Worm (Caenorhabditis elegans) whole organism, L2 larva: ENCODE results near the gene wht-6.

ENCODE experiments used
- C34F6.9 ChIP-seq: fragments of 150-350 bp; optimal IDR thresholded peaks from 2 replicates; lab custom pipeline; 2014; ENCODE audit warnings: missing biosample characterization, missing genetic modification characterization
- F13H6.1 ChIP-seq: sonication (generic microtip); optimal IDR thresholded peaks from 2 replicates; lab custom pipeline; 2016; ENCODE audit warnings: missing genetic modification characterization, missing compliant biosample characterization
- R02D3.7 ChIP-seq: fragments of 150-350 bp; optimal IDR thresholded peaks from 2 replicates; lab custom pipeline; 2014; ENCODE audit warnings: missing biosample characterization, missing genetic modification characterization
- Y55F3AM.14 ChIP-seq: fragments of 200-800 bp; sonication (Bioruptor generic); optimal IDR thresholded peaks from 2 replicates; lab custom pipeline; 2018; ENCODE audit warnings: mild to moderate bottlenecking, missing genetic modification characterization, missing compliant biosample characterization
- ZK546.5 ChIP-seq: sonication (generic microtip); optimal IDR thresholded peaks from 2 replicates; lab custom pipeline; 2017; ENCODE audit warnings: missing biosample characterization, missing genetic modification characterization
- alr-1 ChIP-seq: fragments of 150-350 bp; optimal IDR thresholded peaks from 2 replicates; lab custom pipeline; 2014; ENCODE audit warnings: missing biosample characterization, missing genetic modification characterization
- aly-2 ChIP-seq: fragments of 150-350 bp; optimal IDR thresholded peaks from 2 replicates; lab custom pipeline; 2014; ENCODE audit warnings: missing biosample characterization, missing genetic modification characterization
- ama-1 ChIP-seq: fragments of 150-350 bp; optimal IDR thresholded peaks from 2 replicates; lab custom pipeline; 2018; ENCODE audit warnings: inconsistent platforms
- blmp-1 ChIP-seq: sonication (generic microtip); optimal IDR thresholded peaks from 2 replicates; lab custom pipeline; 2017; ENCODE audit warnings: missing genetic modification characterization, mild to moderate bottlenecking, missing compliant biosample characterization, antibody characterized with exemption, moderate library complexity; ENCODE audit not compliant: insufficient read depth
- ceh-16 ChIP-seq: fragments of 150-350 bp; optimal IDR thresholded peaks from 2 replicates; lab custom pipeline; 2014; ENCODE audit warnings: missing biosample characterization, missing genetic modification characterization
- ceh-82 ChIP-seq: fragments of 150-350 bp; optimal IDR thresholded peaks from 2 replicates; lab custom pipeline; 2014; ENCODE audit warnings: missing biosample characterization, missing genetic modification characterization
- crh-2 ChIP-seq: sonication (generic microtip); optimal IDR thresholded peaks from 2 replicates; lab custom pipeline; 2017; ENCODE audit warnings: missing biosample characterization, missing genetic modification characterization
- dmd-4 ChIP-seq: sonication (generic microtip); optimal IDR thresholded peaks from 2 replicates; lab custom pipeline; 2017; ENCODE audit warnings: missing biosample characterization, missing genetic modification characterization
- egl-27 ChIP-seq: sonication (generic microtip); optimal IDR thresholded peaks from 3 replicates; lab custom pipeline; 2017; ENCODE audit warnings: missing biosample characterization, missing genetic modification reagents, missing genetic modification characterization
- elt-1 ChIP-seq: fragments of 150-350 bp; optimal IDR thresholded peaks from 2 replicates; lab custom pipeline; 2014; ENCODE audit warnings: missing biosample characterization, missing genetic modification characterization
- elt-3 ChIP-seq: sonication (generic microtip); optimal IDR thresholded peaks from 2 replicates; lab custom pipeline; 2017; ENCODE audit warnings: missing biosample characterization, missing genetic modification characterization
- fos-1 ChIP-seq: fragments of 150-350 bp; optimal IDR thresholded peaks from 2 replicates; lab custom pipeline; 2014; ENCODE audit warnings: missing biosample characterization, missing genetic modification characterization
- gmeb-1 ChIP-seq: fragments of 150-350 bp; optimal IDR thresholded peaks from 2 replicates; lab custom pipeline; 2014; ENCODE audit warnings: missing biosample characterization, missing genetic modification characterization
- lin-11 ChIP-seq: fragments of 150-350 bp; sonication (generic microtip); optimal IDR thresholded peaks from 2 replicates; lab custom pipeline; 2014; ENCODE audit warnings: missing biosample characterization, missing genetic modification characterization, inconsistent platforms, mixed read lengths
- lin-13 ChIP-seq: fragments of 150-350 bp; optimal IDR thresholded peaks from 2 replicates; lab custom pipeline; 2014; ENCODE audit warnings: missing biosample characterization, missing genetic modification reagents, missing genetic modification characterization
- lin-39 ChIP-seq: fragments of 150-350 bp; optimal IDR thresholded peaks from 2 replicates; lab custom pipeline; 2014; ENCODE audit warnings: missing biosample characterization, missing genetic modification reagents, missing genetic modification characterization
- lsy-2 ChIP-seq, 2 experiments: fragments of 150-350 bp in 1 of 2; sonication (generic microtip) in 1 of 2; optimal IDR thresholded peaks; 2 replicates each; lab custom pipeline; 2014 to 2017; ENCODE audit warnings: missing biosample characterization in 2 of 2, missing genetic modification characterization in 2 of 2
- mab-5 ChIP-seq: fragments of 150-350 bp; optimal IDR thresholded peaks from 2 replicates; lab custom pipeline; 2014; ENCODE audit warnings: missing biosample characterization, missing genetic modification characterization
- mbf-1 ChIP-seq: sonication (generic microtip); optimal IDR thresholded peaks from 2 replicates; lab custom pipeline; 2017; ENCODE audit warnings: missing biosample characterization, missing genetic modification characterization
- mdl-1 ChIP-seq, 2 experiments: fragments of 150-350 bp in 1 of 2; sonication (generic microtip) in 1 of 2; optimal IDR thresholded peaks; 2 replicates each; lab custom pipeline; 2017; ENCODE audit warnings: missing biosample characterization in 2 of 2, missing genetic modification characterization in 2 of 2
- nhr-10 ChIP-seq: sonication (generic microtip); optimal IDR thresholded peaks from 2 replicates; lab custom pipeline; 2017; ENCODE audit warnings: missing biosample characterization, missing genetic modification characterization
- nhr-11 ChIP-seq: fragments of 150-350 bp; optimal IDR thresholded peaks from 2 replicates; lab custom pipeline; 2014; ENCODE audit warnings: missing biosample characterization, missing genetic modification characterization
- nhr-12 ChIP-seq: fragments of 150-350 bp; optimal IDR thresholded peaks from 2 replicates; lab custom pipeline; 2014; ENCODE audit warnings: missing biosample characterization, missing genetic modification characterization
- nhr-129 ChIP-seq: fragments of 150-350 bp; optimal IDR thresholded peaks from 2 replicates; lab custom pipeline; 2014; ENCODE audit warnings: missing biosample characterization, missing genetic modification characterization
- nhr-21 ChIP-seq: fragments of 150-350 bp; optimal IDR thresholded peaks from 2 replicates; lab custom pipeline; 2014; ENCODE audit warnings: missing biosample characterization, missing genetic modification characterization
- nhr-23 ChIP-seq: fragments of 150-350 bp; optimal IDR thresholded peaks from 2 replicates; lab custom pipeline; 2014; ENCODE audit warnings: missing biosample characterization, missing genetic modification reagents, missing genetic modification characterization
- nhr-237 ChIP-seq: fragments of 150-350 bp; optimal IDR thresholded peaks from 2 replicates; lab custom pipeline; 2014; ENCODE audit warnings: missing biosample characterization, missing genetic modification characterization
- nhr-25 ChIP-seq: fragments of 150-350 bp; sonication (generic microtip); optimal IDR thresholded peaks from 3 replicates; lab custom pipeline; 2014; ENCODE audit warnings: missing biosample characterization, missing genetic modification characterization
- nhr-6 ChIP-seq: fragments of 150-350 bp; optimal IDR thresholded peaks from 2 replicates; lab custom pipeline; 2014; ENCODE audit warnings: missing biosample characterization, missing genetic modification characterization
- nhr-77 ChIP-seq: fragments of 150-350 bp; optimal IDR thresholded peaks from 2 replicates; lab custom pipeline; 2014; ENCODE audit warnings: missing biosample characterization, missing genetic modification characterization
- peb-1 ChIP-seq: fragments of 150-350 bp; optimal IDR thresholded peaks from 2 replicates; lab custom pipeline; 2014; ENCODE audit warnings: missing biosample characterization, missing genetic modification characterization
- sem-4 ChIP-seq: fragments of 150-350 bp; optimal IDR thresholded peaks from 2 replicates; lab custom pipeline; 2014; ENCODE audit warnings: missing biosample characterization, missing genetic modification reagents, missing genetic modification characterization
- skn-1 ChIP-seq: sonication (generic microtip); optimal IDR thresholded peaks from 2 replicates; lab custom pipeline; 2017; ENCODE audit warnings: missing biosample characterization, missing genetic modification characterization
- sma-3 ChIP-seq: sonication (generic microtip); optimal IDR thresholded peaks from 2 replicates; lab custom pipeline; 2016; ENCODE audit warnings: missing genetic modification reagents, missing genetic modification characterization, missing compliant biosample characterization
- sma-9 ChIP-seq, 2 experiments: fragments of 150-350 bp in 1 of 2; sonication (generic microtip) in 1 of 2; optimal IDR thresholded peaks; 2 replicates each; lab custom pipeline; 2014 to 2016; ENCODE audit warnings: missing genetic modification characterization in 2 of 2, mild to moderate bottlenecking in 1 of 2, missing biosample characterization in 1 of 2, missing compliant biosample characterization in 1 of 2, missing genetic modification reagents in 1 of 2, moderate library complexity in 1 of 2
- snpc-4 ChIP-seq: fragments of 150-350 bp; optimal IDR thresholded peaks from 2 replicates; lab custom pipeline; 2014; ENCODE audit warnings: missing biosample characterization, missing genetic modification characterization
- unc-39 ChIP-seq: fragments of 150-350 bp; optimal IDR thresholded peaks from 2 replicates; lab custom pipeline; 2014; ENCODE audit warnings: missing biosample characterization, missing genetic modification characterization
- unc-55 ChIP-seq: fragments of 150-350 bp; sonication (generic microtip); optimal IDR thresholded peaks from 3 replicates; lab custom pipeline; 2014; ENCODE audit warnings: missing biosample characterization, missing genetic modification reagents, missing genetic modification characterization
- unc-62 ChIP-seq: fragments of 150-350 bp; optimal IDR thresholded peaks from 2 replicates; lab custom pipeline; 2014; ENCODE audit warnings: missing biosample characterization, missing genetic modification reagents, missing genetic modification characterization
- zag-1 ChIP-seq: fragments of 150-350 bp; optimal IDR thresholded peaks from 2 replicates; lab custom pipeline; 2014; ENCODE audit warnings: missing biosample characterization, missing genetic modification characterization
- ztf-1 ChIP-seq: fragments of 200-800 bp; sonication (Bioruptor generic); conservative IDR thresholded peaks from 2 replicates; pipeline ENCODE4 v1.3.6; 2022; ENCODE audit warnings: missing genetic modification characterization, missing compliant biosample characterization
- ztf-11 ChIP-seq: sonication (generic microtip); optimal IDR thresholded peaks from 2 replicates; lab custom pipeline; 2017; ENCODE audit warnings: missing biosample characterization, missing genetic modification characterization
- ztf-4 ChIP-seq: fragments of 150-350 bp; optimal IDR thresholded peaks from 2 replicates; lab custom pipeline; 2014; ENCODE audit warnings: missing biosample characterization, missing genetic modification characterization

wht-6 gene

ce11 chrIII:6430834-6431233 lies 40.7 kb upstream of the wht-6 start, which contains the start of gene popl-1:
Gene popl-1, minus strand, starts transcription at chrIII:6430934.
- TF ChIP-seq nhr-21 (tag; lab: Kevin White, UChicago) (no peak), unc-55 (no peak), peb-1 (tag; lab: Kevin White, UChicago) (no peak), lin-13 (no peak), sma-3 (GFP tag; lab: Kevin White, UChicago) (no peak), lin-11 (tag; lab: Kevin White, UChicago) (no peak), aly-2 (tag; lab: Kevin White, UChicago) (no peak), ztf-4 (tag; lab: Kevin White, UChicago) (no peak), snpc-4 (tag; lab: Kevin White, UChicago) (no peak), lsy-2 (tag; optimal IDR thresholded peaks at IDR 0.05; lab: Kevin White, UChicago) (no peak)

ce11 chrIII:6431766-6432228 lies 39.8 kb upstream of the wht-6 start, which contains the start of the genes mrps-17 and txdc-9:
Gene mrps-17, minus strand, starts transcription at chrIII:6431798.
Gene txdc-9, plus strand, starts transcription at chrIII:6432178.
- TF ChIP-seq nhr-23 (tag; lab: Kevin White, UChicago) (no peak), mab-5 (tag; lab: Kevin White, UChicago) (peak; percentile 64), ztf-4 (tag; lab: Kevin White, UChicago) (peak; percentile 38), crh-2 (peak; percentile 89), R02D3.7 (no peak), ZK546.5 (tag; lab: Kevin White, UChicago) (no peak), nhr-11 (tag; lab: Kevin White, UChicago) (peak; percentile 6), lin-39 (tag; lab: Kevin White, UChicago) (no peak), fos-1 (peak; percentile 60), skn-1 (tag; lab: Kevin White, UChicago) (no peak), nhr-237 (tag; lab: Kevin White, UChicago) (no peak), nhr-21 (tag; lab: Kevin White, UChicago) (peak; percentile 47), zag-1 (tag; lab: Kevin White, UChicago) (peak; percentile 31), sma-3 (GFP tag; lab: Kevin White, UChicago) (peak; percentile 65), sma-9 (GFP tag; optimal IDR thresholded peaks at IDR 0.05; lab: Kevin White, UChicago) (peak; percentile 75), sma-9 (tag; optimal IDR thresholded peaks at IDR 0.05; lab: Kevin White, UChicago) (no peak), nhr-10 (no peak), sem-4 (peak; percentile 83), elt-1 (no peak), blmp-1 (tag; lab: Kevin White, UChicago) (no peak), mbf-1 (tag; lab: Kevin White, UChicago) (no peak), ceh-16 (tag; lab: Kevin White, UChicago) (no peak), unc-39 (tag; lab: Kevin White, UChicago) (no peak), mdl-1 (tag; optimal IDR thresholded peaks at IDR 0.05; lab: Kevin White, UChicago) (no peak), lin-11 (tag; lab: Kevin White, UChicago) (peak; percentile 37), egl-27 (peak; percentile 13), ama-1 (lab: Kevin White, UChicago) (no peak), nhr-6 (tag; lab: Kevin White, UChicago) (peak; percentile 58), ztf-1 (GFP tag; lab: Robert Waterston, UW) (no peak), ztf-11 (no peak), C34F6.9 (peak; percentile 97), nhr-25 (tag; lab: Kevin White, UChicago) (no peak), nhr-77 (tag; lab: Kevin White, UChicago) (no peak), lin-13 (no peak), ceh-82 (tag; lab: Kevin White, UChicago) (no peak), Y55F3AM.14 (GFP tag; lab: Kevin White, UChicago) (no peak), gmeb-1 (tag; lab: Kevin White, UChicago) (peak; percentile 71), elt-3 (tag; lab: Kevin White, UChicago) (no peak), nhr-129 (tag; lab: Kevin White, UChicago) (peak; percentile 74), F13H6.1 (tag; lab: Kevin White, UChicago) (peak; percentile 60), aly-2 (tag; lab: Kevin White, UChicago) (no peak), lsy-2 (tag; optimal IDR thresholded peaks at IDR 0.05; lab: Kevin White, UChicago) (peak; percentile 67 to 90), peb-1 (tag; lab: Kevin White, UChicago) (no peak), nhr-12 (no peak), dmd-4 (tag; lab: Kevin White, UChicago) (no peak), unc-55 (peak; percentile 97), alr-1 (tag; lab: Kevin White, UChicago) (peak; percentile 94), snpc-4 (tag; lab: Kevin White, UChicago) (no peak), unc-62 (GFP tag; lab: Kevin White, UChicago) (no peak)
